Fruit fly (Drosophila melanogaster): ENCODE measurements around the gene gzl.

Gene gzl

dm6 chr3R:6368100-6368499, 14.6 kb upstream of the gzl start, which contains the start of gene CG42724 (continued):
- peak; percentile 47 for TF ChIP-seq Hr3 (GFP tag; optimal IDR thresholded peaks at IDR 0.05)

dm6 chr3R:6368550-6369238, 14.0 kb upstream of the gzl start, which contains the start of gene CG10286:
CG10286 (plus strand) TSS chr3R:6368965.
- no peak for TF ChIP-seq CG5245 (GFP tag; optimal IDR thresholded peaks at IDR 0.05)
- no peak for TF ChIP-seq Optix (GFP tag; IDR thresholded peaks at IDR 0.05)
- peak; percentile 24 for TF ChIP-seq CG10979 (tag; optimal IDR thresholded peaks at IDR 0.05)
- TF ChIP-seq CG4617 (GFP tag; optimal IDR thresholded peaks at IDR 0.05; ENCODE audit: borderline replicate concordance), result peak; percentile 14
- TF ChIP-seq CG9932 (GFP tag; IDR thresholded peaks at IDR 0.05), result peak; percentile 64
- no peak for TF ChIP-seq bab2 (GFP tag; optimal IDR thresholded peaks at IDR 0.05)
- TF ChIP-seq salm (tag; optimal IDR thresholded peaks at IDR 0.05), result peak; percentile 23
- TF ChIP-seq CG1832 (GFP tag; optimal IDR thresholded peaks at IDR 0.05), result no peak
- peak; percentile 22 for TF ChIP-seq CG9817 (tag; optimal IDR thresholded peaks at IDR 0.05)
- peak; percentile 29 for TF ChIP-seq Ets97D (GFP tag; optimal IDR thresholded peaks at IDR 0.05)
- peak; percentile 43 for TF ChIP-seq Xrp1 (GFP tag; IDR thresholded peaks at IDR 0.05)
- TF ChIP-seq HmgD (GFP tag; optimal IDR thresholded peaks at IDR 0.05), result peak; percentile 34
- TF ChIP-seq CG2120 (GFP tag; optimal IDR thresholded peaks at IDR 0.05), result no peak
- peak; percentile 56 for TF ChIP-seq CG2116 (GFP tag; optimal IDR thresholded peaks at IDR 0.05)
- peak; percentile 33 for TF ChIP-seq CG3281 (GFP tag; optimal IDR thresholded peaks at IDR 0.05)
- TF ChIP-seq CG42726 (GFP tag; IDR thresholded peaks at IDR 0.05; ENCODE audit: partially characterized antibody), result peak; percentile 65
- peak; percentile 13; the same call in 1 of the 3 replicates for TF ChIP-seq hb (GFP tag; IDR thresholded peaks at IDR 0.05; ENCODE audit: partially characterized antibody)
- peak; percentile 16 for TF ChIP-seq CG10209 (GFP tag; optimal IDR thresholded peaks at IDR 0.05)
- TF ChIP-seq Fer3 (tag; optimal IDR thresholded peaks at IDR 0.05), result peak; percentile 5
- TF ChIP-seq chinmo (GFP tag; IDR thresholded peaks at IDR 0.05; ENCODE audit: partially characterized antibody), result peak; percentile 77; the same call in 1 of the 4 replicates
- TF ChIP-seq h (optimal IDR thresholded peaks at IDR 0.05), result no peak
- TF ChIP-seq D (optimal IDR thresholded peaks at IDR 0.05), result no peak
- peak; percentile 32 for TF ChIP-seq D (GFP tag; optimal IDR thresholded peaks at IDR 0.05)
- TF ChIP-seq ATbp (GFP tag; optimal IDR thresholded peaks at IDR 0.05), result no peak
- TF ChIP-seq CG12659 (GFP tag; optimal IDR thresholded peaks at IDR 0.05), result peak; percentile 42
- peak; percentile 46 for TF ChIP-seq CG12299 (tag; optimal IDR thresholded peaks at IDR 0.05)
- no peak for TF ChIP-seq gcm2 (GFP tag; optimal IDR thresholded peaks at IDR 0.05)
- TF ChIP-seq CG1024 (GFP tag; IDR thresholded peaks at IDR 0.05), result peak; percentile 62; the same call in 1 of the 2 replicates
- TF ChIP-seq az2 (GFP tag; optimal IDR thresholded peaks at IDR 0.05), result no peak
- peak; percentile 24 for TF ChIP-seq jumu (GFP tag; optimal IDR thresholded peaks at IDR 0.05)
- TF ChIP-seq CG13775 (GFP tag; optimal IDR thresholded peaks at IDR 0.05), result peak; percentile 23
- TF ChIP-seq Rx (GFP tag; IDR thresholded peaks at IDR 0.05), result peak; percentile 31; the same call in 1 of the 2 replicates
- TF ChIP-seq CG2712 (tag; optimal IDR thresholded peaks at IDR 0.05), result peak; percentile 67
- peak; percentile 54 for TF ChIP-seq CG7987 (GFP tag; optimal IDR thresholded peaks at IDR 0.05)
- TF ChIP-seq CG17359 (tag; optimal IDR thresholded peaks at IDR 0.05), result peak; percentile 19
- 0 out of 2 replicates have a peak, but pooled peaks have one; percentile 16 for TF ChIP-seq CG2129 (GFP tag; IDR thresholded peaks at IDR 0.05; ENCODE audit: partially characterized antibody)
- TF ChIP-seq fd96Cb (tag; optimal IDR thresholded peaks at IDR 0.05), result peak; percentile 6
- TF ChIP-seq Ptx1 (GFP tag; IDR thresholded peaks at IDR 0.05), result 0 out of 2 replicates have a peak, but pooled peaks have one; percentile 5
- peak; percentile 86 for TF ChIP-seq amos (GFP tag; IDR thresholded peaks at IDR 0.05; ENCODE audit: partially characterized antibody)
- no peak for TF ChIP-seq CG9215 (GFP tag; IDR thresholded peaks at IDR 0.05)
- TF ChIP-seq Spps (tag; optimal IDR thresholded peaks at IDR 0.05), result peak; percentile 29
- TF ChIP-seq repo (GFP tag; optimal IDR thresholded peaks at IDR 0.05), result peak; percentile 26
- TF ChIP-seq ken (GFP tag; IDR thresholded peaks at IDR 0.05), result no peak
- no peak for TF ChIP-seq Abd-B (GFP tag; optimal IDR thresholded peaks at IDR 0.05)
- peak; percentile 23 for TF ChIP-seq zen (tag; optimal IDR thresholded peaks at IDR 0.05)
- peak; percentile 82 for TF ChIP-seq BEAF-32 (GFP tag; optimal IDR thresholded peaks at IDR 0.05)
